Worm (Caenorhabditis elegans) whole organism, L4 larva: ENCODE data around the gene mboa-6.

ENCODE experiments used
- D1046.2 ChIP-seq: fragments of 200-800 bp; sonication (Bioruptor generic); IDR thresholded peaks from 2 replicates; pipeline ENCODE4 v1.3.6; 2022; ENCODE audit warnings: missing genetic modification characterization, missing compliant biosample characterization
- F10B5.3 ChIP-seq: sonication (generic microtip); optimal IDR thresholded peaks from 2 replicates; lab custom pipeline; 2016; ENCODE audit warnings: mild to moderate bottlenecking, missing genetic modification characterization, missing compliant biosample characterization
- F26F4.8 ChIP-seq: fragments of 200-800 bp; sonication (Bioruptor generic); conservative IDR thresholded peaks from 2 replicates; pipeline ENCODE4 v1.3.6; 2022; ENCODE audit warnings: missing genetic modification characterization, missing compliant biosample characterization
- F49E8.2 ChIP-seq: sonication (generic microtip); optimal IDR thresholded peaks from 2 replicates; lab custom pipeline; 2016; ENCODE audit warnings: missing compliant biosample characterization, mild to moderate bottlenecking, missing genetic modification characterization, borderline replicate concordance
- Y105C5A.15 ChIP-seq: fragments of 200-800 bp; sonication (Bioruptor generic); IDR thresholded peaks from 2 replicates; pipeline ENCODE4 v1.3.6; 2022; ENCODE audit warnings: missing genetic modification characterization, missing compliant biosample characterization
- Y48G9A.11 ChIP-seq: fragments of 200-800 bp; sonication (Bioruptor generic); IDR thresholded peaks from 2 replicates; pipeline ENCODE4 v1.3.6; 2022; ENCODE audit warnings: missing genetic modification reagents, missing genetic modification characterization, missing compliant biosample characterization
- ZK337.2 ChIP-seq: fragments of 200-800 bp; sonication (Bioruptor generic); IDR thresholded peaks from 2 replicates; pipeline ENCODE4 v1.3.6; 2022; ENCODE audit warnings: missing genetic modification reagents, missing genetic modification characterization, missing compliant biosample characterization
- aly-2 ChIP-seq: sonication (generic microtip); optimal IDR thresholded peaks from 2 replicates; lab custom pipeline; 2018; ENCODE audit warnings: missing biosample characterization, missing genetic modification characterization
- ama-1 ChIP-seq: fragments of 150-350 bp; optimal IDR thresholded peaks from 2 replicates; lab custom pipeline; 2014; ENCODE audit warnings: inconsistent platforms, mixed read lengths
- ceh-28 ChIP-seq: fragments of 150-350 bp; optimal IDR thresholded peaks from 2 replicates; lab custom pipeline; 2014; ENCODE audit warnings: missing biosample characterization, missing genetic modification reagents, missing genetic modification characterization
- ceh-44 ChIP-seq: fragments of 200-800 bp; sonication (Bioruptor generic); IDR thresholded peaks from 2 replicates; pipeline ENCODE4 v1.3.6; 2022; ENCODE audit warnings: missing genetic modification reagents, missing genetic modification characterization, missing compliant biosample characterization
- ceh-62 ChIP-seq: sonication (generic microtip); optimal IDR thresholded peaks from 2 replicates; lab custom pipeline; 2017; ENCODE audit warnings: missing biosample characterization, missing genetic modification characterization
- daf-12 ChIP-seq: fragments of 150-350 bp; optimal IDR thresholded peaks from 2 replicates; lab custom pipeline; 2014; ENCODE audit warnings: missing biosample characterization, missing genetic modification reagents, missing genetic modification characterization
- daf-19 ChIP-seq: fragments of 200-800 bp; sonication (Bioruptor generic); conservative IDR thresholded peaks from 2 replicates; pipeline ENCODE4 v1.3.6; 2022; ENCODE audit warnings: missing genetic modification characterization, missing compliant biosample characterization
- daf-8 ChIP-seq: fragments of 200-800 bp; sonication (Bioruptor generic); IDR thresholded peaks from 2 replicates; pipeline ENCODE4 v1.3.6; 2022; ENCODE audit warnings: missing genetic modification characterization, missing compliant biosample characterization
- dmd-9 ChIP-seq: fragments of 200-800 bp; sonication (Bioruptor generic); IDR thresholded peaks from 2 replicates; pipeline ENCODE4 v1.3.6; 2022; ENCODE audit warnings: missing genetic modification reagents, missing genetic modification characterization, missing compliant biosample characterization
- duxl-1 ChIP-seq: sonication (generic microtip); optimal IDR thresholded peaks from 2 replicates; lab custom pipeline; 2016; ENCODE audit warnings: mild to moderate bottlenecking, missing genetic modification characterization, moderate library complexity, missing compliant biosample characterization; ENCODE audit not compliant: poor library complexity
- dve-1 ChIP-seq: sonication (generic microtip); optimal IDR thresholded peaks from 2 replicates; lab custom pipeline; 2017; ENCODE audit warnings: antibody characterized with exemption, mild to moderate bottlenecking, missing genetic modification characterization, missing compliant biosample characterization; ENCODE audit not compliant: insufficient read depth
- gei-8 ChIP-seq: fragments of 200-800 bp; sonication (Bioruptor generic); optimal IDR thresholded peaks from 2 replicates; lab custom pipeline; 2018; ENCODE audit warnings: mild to moderate bottlenecking, missing genetic modification characterization, missing compliant biosample characterization
- hif-1 ChIP-seq, 2 experiments: sonication (generic microtip); optimal IDR thresholded peaks; 2 replicates each; lab custom pipeline; 2016 to 2017; ENCODE audit warnings: missing compliant biosample characterization in 2 of 2, missing genetic modification characterization in 2 of 2, missing genetic modification reagents in 2 of 2, missing genotype in 2 of 2, mild to moderate bottlenecking in 1 of 2
- hmg-1.1 ChIP-seq: fragments of 200-800 bp; sonication (Bioruptor generic); IDR thresholded peaks from 2 replicates; pipeline ENCODE4 v1.3.6; 2022; ENCODE audit warnings: missing genetic modification reagents, missing genetic modification characterization, missing compliant biosample characterization
- lin-13 ChIP-seq: fragments of 150-350 bp; optimal IDR thresholded peaks from 2 replicates; lab custom pipeline; 2014; ENCODE audit warnings: missing biosample characterization, missing genetic modification reagents, missing genetic modification characterization
- lin-29 ChIP-seq: fragments of 200-800 bp; sonication (Bioruptor generic); IDR thresholded peaks from 2 replicates; pipeline ENCODE4 v1.3.6; 2022; ENCODE audit warnings: missing genetic modification reagents, missing genetic modification characterization, missing compliant biosample characterization
- lin-38 ChIP-seq: fragments of 200-800 bp; sonication (Bioruptor generic); IDR thresholded peaks from 2 replicates; pipeline ENCODE4 v1.3.6; 2022; ENCODE audit warnings: missing genetic modification reagents, missing genetic modification characterization, missing compliant biosample characterization
- lir-3 ChIP-seq: sonication (generic microtip); optimal IDR thresholded peaks from 2 replicates; lab custom pipeline; 2016; ENCODE audit warnings: mild to moderate bottlenecking, missing genetic modification characterization, missing compliant biosample characterization
- lsy-2 ChIP-seq, 2 experiments: fragments of 150-350 bp in 1 of 2; sonication (generic microtip) in 1 of 2; optimal IDR thresholded peaks; 2 replicates each; lab custom pipeline; 2014 to 2017; ENCODE audit warnings: missing biosample characterization in 2 of 2, missing genetic modification characterization in 2 of 2
- madf-5 ChIP-seq, 2 experiments: fragments of 200-800 bp; sonication (Bioruptor generic); IDR thresholded peaks; 2 replicates each; pipeline ENCODE4 v1.3.6; 2022; ENCODE audit warnings: missing compliant biosample characterization in 2 of 2, missing genetic modification characterization in 2 of 2
- madf-9 ChIP-seq: fragments of 200-800 bp; sonication (Bioruptor generic); conservative IDR thresholded peaks from 2 replicates; pipeline ENCODE4 v1.3.6; 2022; ENCODE audit warnings: missing genetic modification reagents, missing genetic modification characterization, missing compliant biosample characterization
- mdl-1 ChIP-seq, 2 experiments: fragments of 150-350 bp in 1 of 2; sonication (generic microtip) in 1 of 2; optimal IDR thresholded peaks; 2 replicates each; lab custom pipeline; 2014 to 2017; ENCODE audit warnings: missing biosample characterization in 2 of 2, missing genetic modification characterization in 2 of 2
- mes-2 ChIP-seq: sonication (generic microtip); optimal IDR thresholded peaks from 2 replicates; lab custom pipeline; 2016; ENCODE audit warnings: missing genotype, mild to moderate bottlenecking, missing genetic modification characterization, missing compliant biosample characterization; ENCODE audit not compliant: poor library complexity, severe bottlenecking
- mxl-3 ChIP-seq: fragments of 200-800 bp; sonication (Bioruptor generic); optimal IDR thresholded peaks from 2 replicates; lab custom pipeline; 2018; ENCODE audit warnings: mild to moderate bottlenecking, missing genetic modification characterization, missing compliant biosample characterization
- nhr-102 ChIP-seq: sonication (generic microtip); optimal IDR thresholded peaks from 2 replicates; lab custom pipeline; 2016; ENCODE audit warnings: mild to moderate bottlenecking, missing genetic modification characterization, moderate library complexity, missing compliant biosample characterization
- nhr-237 ChIP-seq: sonication (generic microtip); optimal IDR thresholded peaks from 2 replicates; lab custom pipeline; 2017; ENCODE audit warnings: missing biosample characterization, missing genetic modification characterization
- nhr-25 ChIP-seq: sonication (generic microtip); optimal IDR thresholded peaks from 2 replicates; lab custom pipeline; 2017; ENCODE audit warnings: missing genetic modification characterization, mild to moderate bottlenecking, missing compliant biosample characterization, antibody characterized with exemption, moderate library complexity, borderline replicate concordance; ENCODE audit not compliant: insufficient read depth
- nhr-42 ChIP-seq: fragments of 200-800 bp; sonication (Bioruptor generic); IDR thresholded peaks from 2 replicates; pipeline ENCODE4 v1.3.6; 2022; ENCODE audit warnings: missing genetic modification characterization, missing compliant biosample characterization
- nhr-77 ChIP-seq: fragments of 150-350 bp; optimal IDR thresholded peaks from 2 replicates; lab custom pipeline; 2014; ENCODE audit warnings: missing biosample characterization, missing genetic modification characterization
- php-3 ChIP-seq: fragments of 200-800 bp; sonication (Bioruptor generic); IDR thresholded peaks from 2 replicates; pipeline ENCODE4 v1.3.6; 2022; ENCODE audit warnings: missing genetic modification reagents, missing genetic modification characterization, missing compliant biosample characterization
- rbr-2 ChIP-seq: sonication (generic microtip); optimal IDR thresholded peaks from 2 replicates; lab custom pipeline; 2016; ENCODE audit warnings: missing genotype, missing genetic modification characterization, missing compliant biosample characterization
- saeg-2 ChIP-seq: fragments of 200-800 bp; sonication (Bioruptor generic); IDR thresholded peaks from 2 replicates; pipeline ENCODE4 v1.3.6; 2022; ENCODE audit warnings: missing genetic modification reagents, missing genetic modification characterization, missing compliant biosample characterization
- skn-1 ChIP-seq: fragments of 150-350 bp; optimal IDR thresholded peaks from 2 replicates; lab custom pipeline; 2014; ENCODE audit warnings: missing biosample characterization, missing genetic modification characterization
- snpc-1.2 ChIP-seq: fragments of 200-800 bp; sonication (Bioruptor generic); IDR thresholded peaks from 2 replicates; pipeline ENCODE4 v1.3.6; 2022; ENCODE audit warnings: missing genetic modification reagents, missing genetic modification characterization, missing compliant biosample characterization
- snpc-4 ChIP-seq: fragments of 150-350 bp; optimal IDR thresholded peaks from 2 replicates; lab custom pipeline; 2014; ENCODE audit warnings: missing biosample characterization, missing genetic modification characterization
- spr-3 ChIP-seq: fragments of 200-800 bp; sonication (Bioruptor generic); optimal IDR thresholded peaks from 2 replicates; lab custom pipeline; 2018; ENCODE audit warnings: mild to moderate bottlenecking, missing genetic modification characterization, missing compliant biosample characterization
- tra-1 ChIP-seq: fragments of 200-800 bp; sonication (Bioruptor generic); IDR thresholded peaks from 2 replicates; pipeline ENCODE4 v1.3.6; 2022; ENCODE audit warnings: missing genetic modification reagents, missing genetic modification characterization, missing compliant biosample characterization
- unc-39 ChIP-seq: sonication (generic microtip); optimal IDR thresholded peaks from 2 replicates; lab custom pipeline; 2017; ENCODE audit warnings: missing biosample characterization, missing genetic modification characterization
- unc-62 ChIP-seq, 3 experiments: fragments of 150-350 bp in 1 of 3; sonication (generic microtip); optimal IDR thresholded peaks in 2 of 3; peaks in 1 of 3; 1 replicate in 1 of 3; 2 replicates in 2 of 3; lab custom pipeline; 2014 to 2017; ENCODE audit warnings: missing biosample characterization in 3 of 3, missing genetic modification characterization in 3 of 3, missing genetic modification reagents in 3 of 3, missing genotype in 1 of 3
- zag-1 ChIP-seq: fragments of 150-350 bp; optimal IDR thresholded peaks from 2 replicates; lab custom pipeline; 2014; ENCODE audit warnings: missing biosample characterization, missing genetic modification characterization
- zfp-3 ChIP-seq: fragments of 200-800 bp; sonication (Bioruptor generic); conservative IDR thresholded peaks from 2 replicates; pipeline ENCODE4 v1.3.6; 2022; ENCODE audit warnings: missing genetic modification reagents, missing genetic modification characterization, missing compliant biosample characterization
- ztf-11 ChIP-seq: fragments of 150-350 bp; optimal IDR thresholded peaks from 2 replicates; lab custom pipeline; 2014; ENCODE audit warnings: missing biosample characterization, missing genetic modification characterization
- ztf-7 ChIP-seq: fragments of 150-350 bp; optimal IDR thresholded peaks from 2 replicates; lab custom pipeline; 2014; ENCODE audit warnings: missing biosample characterization, missing genetic modification characterization

The mboa-6 gene

DNA sequence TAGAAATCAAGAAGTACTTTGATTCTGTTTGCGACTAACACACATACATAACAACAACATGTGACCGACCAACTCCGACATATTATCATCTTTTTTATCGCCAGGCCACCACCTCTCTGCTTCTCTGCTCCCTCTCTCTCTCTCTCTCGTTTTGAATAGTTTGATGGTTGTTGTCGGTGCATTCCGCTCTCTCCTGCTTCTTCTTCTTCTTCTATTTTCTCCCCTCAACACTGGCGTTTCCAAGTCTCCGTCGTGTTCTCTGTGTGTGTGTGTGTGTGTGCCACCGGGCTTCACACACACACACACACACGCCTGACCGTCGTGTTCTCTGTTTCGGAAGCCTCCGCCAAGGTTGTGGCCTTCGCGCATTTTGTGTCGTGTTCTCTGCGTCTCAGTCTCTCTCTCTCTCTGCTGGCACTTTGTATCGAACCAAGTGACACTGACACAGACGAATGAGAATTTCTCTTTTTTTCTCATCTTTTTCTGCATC, 36.7 kb downstream of the mboa-6 start (continued):
- no peak for TF ChIP-seq D1046.2 (GFP tag; lab: Robert Waterston, UW)
- no peak for TF ChIP-seq daf-12 (tag; lab: Kevin White, UChicago)
- TF ChIP-seq ztf-11 (tag; lab: Kevin White, UChicago) = no peak
- peak; percentile 97 for TF ChIP-seq nhr-77
- TF ChIP-seq mxl-3 (GFP tag; lab: Kevin White, UChicago) = peak; percentile 95
- peak; percentile 73 for TF ChIP-seq nhr-237 (tag; lab: Kevin White, UChicago)
- TF ChIP-seq F26F4.8 (GFP tag; lab: Robert Waterston, UW) = no peak
- peak; percentile 73 for TF ChIP-seq mes-2 (tag; lab: Kevin White, UChicago)
- peak; percentile 73 for TF ChIP-seq duxl-1 (tag; lab: Kevin White, UChicago)
- TF ChIP-seq snpc-1.2 (GFP tag; lab: Robert Waterston, UW) = no peak
- TF ChIP-seq dve-1 = peak; percentile 99
- peak; percentile 97 for TF ChIP-seq nhr-102 (tag; lab: Kevin White, UChicago)
- TF ChIP-seq unc-39 (tag; lab: Kevin White, UChicago) = no peak
- peak; percentile 50 for TF ChIP-seq lir-3
- TF ChIP-seq skn-1 (tag; lab: Kevin White, UChicago) = no peak
- peak; percentile 82 for TF ChIP-seq lin-13
- peak; percentile 73; the same call in 1 of the 2 replicates for TF ChIP-seq lin-38
- TF ChIP-seq spr-3 = peak; percentile 80
- TF ChIP-seq snpc-4 (tag; lab: Kevin White, UChicago) = peak; percentile 14
- 0 out of 2 replicates have a peak, but pooled peaks have one; percentile 33 for TF ChIP-seq Y105C5A.15
- TF ChIP-seq mdl-1 (tag; optimal IDR thresholded peaks at IDR 0.05; lab: Kevin White, UChicago) = peak; percentile 97 to 98
- peak; percentile 96 for TF ChIP-seq rbr-2
- TF ChIP-seq daf-19 (GFP tag; lab: Robert Waterston, UW) = no peak
- no peak for TF ChIP-seq daf-8 (GFP tag; lab: Robert Waterston, UW)
- TF ChIP-seq dmd-9 (GFP tag; lab: Robert Waterston, UW) = 0 out of 2 replicates have a peak, but pooled peaks have one; percentile 56
- TF ChIP-seq ztf-7 (tag; lab: Kevin White, UChicago) = peak; percentile 58
- peak in 1 of 2 experiments; percentile 100 for TF ChIP-seq unc-62 (GFP tag; optimal IDR thresholded peaks at IDR 0.05 in 1 of 2; lab: Kevin White, UChicago)
- peak; percentile 74 for TF ChIP-seq unc-62 (tag; optimal IDR thresholded peaks at IDR 0.05; lab: Kevin White, UChicago)
- TF ChIP-seq madf-5 (GFP tag; IDR thresholded peaks at IDR 0.05; lab: Robert Waterston, UW) = no peak
- peak; percentile 94 for TF ChIP-seq php-3 (GFP tag; lab: Robert Waterston, UW)
- TF ChIP-seq gei-8 (GFP tag; lab: Kevin White, UChicago) = peak; percentile 99
- TF ChIP-seq nhr-42 (GFP tag; lab: Robert Waterston, UW) = peak; percentile 72
- TF ChIP-seq tra-1 (GFP tag; lab: Robert Waterston, UW) = peak; percentile 99
- TF ChIP-seq ceh-62 (tag; lab: Kevin White, UChicago) = no peak
- TF ChIP-seq saeg-2 (GFP tag; lab: Robert Waterston, UW) = peak; percentile 97
- TF ChIP-seq nhr-25 (tag; lab: Kevin White, UChicago) = peak; percentile 97
- no peak for TF ChIP-seq ceh-44 (GFP tag; lab: Robert Waterston, UW)
- no peak for TF ChIP-seq Y48G9A.11 (GFP tag; lab: Robert Waterston, UW)
- TF ChIP-seq ZK337.2 = no peak
- peak; percentile 96 for TF ChIP-seq hmg-1.1 (GFP tag; lab: Robert Waterston, UW)
- TF ChIP-seq zfp-3 (GFP tag; lab: Robert Waterston, UW) = peak; percentile 87; the same call in 1 of the 2 replicates
- TF ChIP-seq F10B5.3 = peak; percentile 84
- peak; percentile 83 to 93 for TF ChIP-seq lsy-2 (tag; optimal IDR thresholded peaks at IDR 0.05; lab: Kevin White, UChicago)
- no peak for TF ChIP-seq aly-2 (tag; lab: Kevin White, UChicago)
- peak; percentile 87 for TF ChIP-seq lin-29
- TF ChIP-seq ama-1 (lab: Kevin White, UChicago) = no peak
- TF ChIP-seq ceh-28 = peak; percentile 56
- no peak; the same call in 1 of the 2 replicates for TF ChIP-seq madf-9 (GFP tag; lab: Robert Waterston, UW)
- TF ChIP-seq F49E8.2 (tag; lab: Kevin White, UChicago) = no peak
- peak; percentile 75 for TF ChIP-seq zag-1 (tag; lab: Kevin White, UChicago)
- TF ChIP-seq hif-1 (tag; optimal IDR thresholded peaks at IDR 0.05; lab: Kevin White, UChicago) = peak; percentile 69 to 89
